Fruit fly (Drosophila melanogaster) whole organism, wandering third instar larva: Measurements from ENCODE around the gene EloB.
A peak's percentile ranks its signal among the peaks of the same experiment; 100 is the strongest.

Experiments used
- Abd-B ChIP-seq: fragments of >200 bp; optimal IDR thresholded peaks from 2 replicates; lab custom pipeline; 2017; ENCODE audit warnings: missing biosample characterization, missing genetic modification characterization
- CG32264 ChIP-seq: fragments of 200-800 bp; sonication (Bioruptor generic); optimal IDR thresholded peaks from 2 replicates; lab custom pipeline; 2016; ENCODE audit warnings: missing biosample characterization, missing genetic modification characterization
- CG9705 ChIP-seq: fragments of 200-800 bp; sonication (Bioruptor generic); optimal IDR thresholded peaks from 2 replicates; lab custom pipeline; 2018; ENCODE audit warnings: missing biosample characterization, mild to moderate bottlenecking, missing genetic modification characterization
- CrebA ChIP-seq: fragments of 200-800 bp; sonication (Bioruptor generic); optimal IDR thresholded peaks from 2 replicates; lab custom pipeline; 2016; ENCODE audit warnings: missing biosample characterization, mild to moderate bottlenecking, missing genetic modification characterization, borderline replicate concordance
- Dfd ChIP-seq: fragments of >200 bp; optimal IDR thresholded peaks from 2 replicates; lab custom pipeline; 2017; ENCODE audit warnings: missing biosample characterization, missing genetic modification characterization
- Dif ChIP-seq: fragments of 200-275, 200-300 bp; sonication (Bioruptor generic); optimal IDR thresholded peaks from 2 replicates; lab custom pipeline; 2018; ENCODE audit warnings: missing biosample characterization, missing genetic modification characterization; ENCODE audit not compliant: partially characterized antibody
- GATAd ChIP-seq: sonication (Bioruptor generic); optimal IDR thresholded peaks from 2 replicates; lab custom pipeline; 2016; ENCODE audit warnings: missing biosample characterization, missing genetic modification characterization
- HLH106 ChIP-seq: fragments of 200-800 bp; optimal IDR thresholded peaks from 3 replicates; lab custom pipeline; 2019; ENCODE audit warnings: missing biosample characterization, mild to moderate bottlenecking, missing genetic modification characterization, moderate library complexity
- Hnf4 ChIP-seq: fragments of 200-800 bp; sonication (Bioruptor generic); optimal IDR thresholded peaks from 2 replicates; lab custom pipeline; 2016; ENCODE audit warnings: missing biosample characterization, mild to moderate bottlenecking, missing genetic modification characterization
- Hr78 ChIP-seq: fragments of >200 bp; optimal IDR thresholded peaks from 2 replicates; lab custom pipeline; 2017; ENCODE audit warnings: missing biosample characterization, missing genetic modification characterization
- Jra ChIP-seq: sonication (Bioruptor generic); optimal IDR thresholded peaks from 2 replicates; lab custom pipeline; 2016; ENCODE audit warnings: missing biosample characterization, missing genetic modification characterization
- Mio ChIP-seq: sonication (Bioruptor generic); optimal IDR thresholded peaks from 2 replicates; lab custom pipeline; 2016; ENCODE audit warnings: missing biosample characterization, missing genetic modification characterization
- N ChIP-seq: fragments of >200 bp; optimal IDR thresholded peaks from 2 replicates; lab custom pipeline; 2018; ENCODE audit warnings: missing biosample characterization, missing external identifiers, missing genetic modification characterization
- OdsH ChIP-seq: fragments of 200-800 bp; sonication (Bioruptor generic); optimal IDR thresholded peaks from 2 replicates; lab custom pipeline; 2016; ENCODE audit warnings: missing biosample characterization, mild to moderate bottlenecking, missing genetic modification characterization
- Sp1 ChIP-seq: fragments of 200-800 bp; sonication (Bioruptor generic); optimal IDR thresholded peaks from 3 replicates; lab custom pipeline; 2019; ENCODE audit warnings: missing biosample characterization, mild to moderate bottlenecking, missing genetic modification characterization, moderate library complexity
- br ChIP-seq: fragments of 200-800 bp; sonication (Bioruptor generic); optimal IDR thresholded peaks from 2 replicates; lab custom pipeline; 2016; ENCODE audit warnings: missing biosample characterization, missing genetic modification characterization
- brk ChIP-seq: fragments of 200-800 bp; sonication (Bioruptor generic); optimal IDR thresholded peaks from 2 replicates; lab custom pipeline; 2016; ENCODE audit warnings: missing biosample characterization, mild to moderate bottlenecking, missing genetic modification characterization
- dl ChIP-seq, 2 experiments: fragments of 175-275, 200-275 bp in 1 of 2; fragments of 200-275 bp in 1 of 2; sonication (Bioruptor generic); optimal IDR thresholded peaks; lab custom pipeline; 2018; ENCODE audit warnings: mild to moderate bottlenecking in 2 of 2, missing biosample characterization in 2 of 2, missing genetic modification characterization in 2 of 2, moderate library complexity in 2 of 2; ENCODE audit not compliant: partially characterized antibody in 2 of 2, insufficient read depth in 1 of 2
- dmrt93B ChIP-seq: fragments of 200-800 bp; sonication (Bioruptor generic); optimal IDR thresholded peaks from 2 replicates; lab custom pipeline; 2018; ENCODE audit warnings: missing biosample characterization, mild to moderate bottlenecking, missing genetic modification characterization
- dsf ChIP-seq: sonication (Bioruptor generic); optimal IDR thresholded peaks from 2 replicates; lab custom pipeline; 2016; ENCODE audit warnings: missing biosample characterization, missing genetic modification characterization, borderline replicate concordance
- ey ChIP-seq: fragments of 200-800 bp; sonication (Bioruptor generic); optimal IDR thresholded peaks from 2 replicates; lab custom pipeline; 2016; ENCODE audit warnings: missing biosample characterization, missing genetic modification characterization
- foxo ChIP-seq, 2 experiments: fragments of 200-800 bp; sonication (Bioruptor generic); optimal IDR thresholded peaks; 2 replicates in 1 of 2; 3 replicates in 1 of 2; lab custom pipeline; 2016 to 2017; ENCODE audit warnings: missing biosample characterization in 2 of 2, missing genetic modification characterization in 2 of 2
- fru ChIP-seq: fragments of 200-800 bp; sonication (Bioruptor generic); optimal IDR thresholded peaks from 3 replicates; lab custom pipeline; 2016; ENCODE audit warnings: missing biosample characterization, mild to moderate bottlenecking, missing genetic modification characterization
- h ChIP-seq: fragments of 200-800 bp; sonication (Bioruptor generic); optimal IDR thresholded peaks from 3 replicates; lab custom pipeline; 2016; ENCODE audit warnings: missing biosample characterization, mild to moderate bottlenecking, missing genetic modification characterization
- jim ChIP-seq: fragments of 175-275, 200-325 bp; sonication (Bioruptor generic); optimal IDR thresholded peaks from 2 replicates; lab custom pipeline; 2016; ENCODE audit warnings: missing biosample characterization, mild to moderate bottlenecking, missing genetic modification characterization
- lola ChIP-seq: fragments of >200 bp; optimal IDR thresholded peaks from 2 replicates; lab custom pipeline; 2017; ENCODE audit warnings: missing biosample characterization, missing genetic modification characterization
- psq ChIP-seq: fragments of 200-800 bp; sonication (Bioruptor generic); optimal IDR thresholded peaks from 3 replicates; lab custom pipeline; 2017; ENCODE audit warnings: missing biosample characterization, mild to moderate bottlenecking, missing genetic modification characterization, moderate library complexity
- sage ChIP-seq: fragments of 200-800 bp; sonication (Bioruptor generic); optimal IDR thresholded peaks from 2 replicates; lab custom pipeline; 2016; ENCODE audit warnings: missing biosample characterization, mild to moderate bottlenecking, missing genetic modification characterization
- sv ChIP-seq: fragments of 200-800 bp; sonication (Bioruptor generic); optimal IDR thresholded peaks from 3 replicates; lab custom pipeline; 2016; ENCODE audit warnings: missing biosample characterization, missing genetic modification characterization
- usp ChIP-seq: fragments of >200 bp; optimal IDR thresholded peaks from 2 replicates; lab custom pipeline; 2017; ENCODE audit warnings: missing biosample characterization, missing genetic modification characterization

Gene EloB

dm6 chr3R:20622297-20623168 lies 42.9 kb upstream of the EloB start:
- TF ChIP-seq psq (peak; percentile 9), Dif (GFP tag; lab: Kevin White, UChicago) (no peak), Sp1 (GFP tag; lab: Kevin White, UChicago) (no peak), fru (GFP tag; lab: Kevin White, UChicago) (no peak), ey (no peak), HLH106 (tag; lab: Kevin White, UChicago) (no peak)
- TF ChIP-seq, all 38 proteins: peak for 1

- no peak for TF ChIP-seq Dif (GFP tag; lab: Kevin White, UChicago)
- TF ChIP-seq HLH106 (tag; lab: Kevin White, UChicago), result no peak
- peak; percentile 49 for TF ChIP-seq Abd-B (GFP tag; lab: Kevin White, UChicago)
- TF ChIP-seq lola, result no peak
- peak; percentile 94 for TF ChIP-seq N (GFP tag; lab: Kevin White, UChicago)
- TF ChIP-seq Sp1 (GFP tag; lab: Kevin White, UChicago), result no peak
- TF ChIP-seq dmrt93B, result no peak
- TF ChIP-seq sage, result no peak
- no peak for TF ChIP-seq foxo (GFP tag; optimal IDR thresholded peaks at IDR 0.05; lab: Kevin White, UChicago)
- no peak for TF ChIP-seq CG9705
- TF ChIP-seq CrebA (GFP tag; lab: Kevin White, UChicago), result no peak
- TF ChIP-seq dsf (GFP tag; lab: Kevin White, UChicago), result no peak
- TF ChIP-seq Hr78 (GFP tag; lab: Kevin White, UChicago), result peak; percentile 60
- TF ChIP-seq br, result no peak
- peak; percentile 77 for TF ChIP-seq psq
- TF ChIP-seq GATAd (GFP tag; lab: Kevin White, UChicago), result no peak
- TF ChIP-seq CG32264 (GFP tag; lab: Kevin White, UChicago), result no peak
- no peak for TF ChIP-seq Jra
- TF ChIP-seq Mio, result no peak
- no peak for TF ChIP-seq ey
- no peak for TF ChIP-seq h
- TF ChIP-seq dl (GFP tag; optimal IDR thresholded peaks at IDR 0.05; lab: Kevin White, UChicago; ENCODE audit: insufficient read depth in 1 of 2, partially characterized antibody in 2 of 2), result no peak
- TF ChIP-seq, all 38 proteins: peak for 4
Measured at dm6 chr3R:20621805-20622286, 42.2 kb upstream of the EloB start, which contains the start of gene H. Gene H, plus strand, starts transcription at chr3R:20621938.

dm6 chr3R:20618947-20619346 lies 39.3 kb upstream of the EloB start:
- no peak for TF ChIP-seq lola
- TF ChIP-seq Dfd (GFP tag; lab: Kevin White, UChicago), result peak; percentile 62
- TF ChIP-seq, all 38 proteins: peak for 1

dm6 chr3R:20617583-20617982 lies 37.9 kb upstream of the EloB start, which contains the start of gene CG5466:
Gene CG5466, plus strand, starts transcription at chr3R:20617883.
- no peak for TF ChIP-seq usp (GFP tag; lab: Kevin White, UChicago)
- TF ChIP-seq lola, result no peak
- TF ChIP-seq GATAd (GFP tag; lab: Kevin White, UChicago), result no peak
- no peak for TF ChIP-seq Mio
- no peak for TF ChIP-seq ey
- TF ChIP-seq foxo (GFP tag; optimal IDR thresholded peaks at IDR 0.05; lab: Kevin White, UChicago), result no peak
- TF ChIP-seq OdsH (GFP tag; lab: Kevin White, UChicago), result no peak
- TF ChIP-seq Hnf4, result no peak
- no peak for TF ChIP-seq Jra
- no peak for TF ChIP-seq dl (GFP tag; optimal IDR thresholded peaks at IDR 0.05; lab: Kevin White, UChicago; ENCODE audit: insufficient read depth in 1 of 2, partially characterized antibody in 2 of 2)
- TF ChIP-seq sv (GFP tag; lab: Kevin White, UChicago), result no peak
- TF ChIP-seq CG32264 (GFP tag; lab: Kevin White, UChicago), result no peak
- TF ChIP-seq Dif (GFP tag; lab: Kevin White, UChicago), result no peak
- no peak for TF ChIP-seq psq
- TF ChIP-seq dmrt93B, result no peak
- no peak for TF ChIP-seq brk (GFP tag; lab: Kevin White, UChicago)

dm6 chr3R:20616801-20617200 lies 37.2 kb upstream of the EloB start, which contains the start of gene CG15923:
Gene CG15923, minus strand, starts transcription at chr3R:20616901.
- TF ChIP-seq jim (GFP tag; lab: Kevin White, UChicago), result no peak
- TF ChIP-seq Hr78 (GFP tag; lab: Kevin White, UChicago), result no peak
- no peak for TF ChIP-seq h
- no peak for TF ChIP-seq br
- TF ChIP-seq, all 38 proteins: peak for 0
